Worm (Caenorhabditis elegans) whole organism, L2 larva: Measurements from ENCODE around the gene W08F4.1.

Experiments
- ceh-82 ChIP-seq: fragments of 150-350 bp; optimal IDR thresholded peaks from 2 replicates; lab custom pipeline; 2014; ENCODE audit warnings: missing biosample characterization, missing genetic modification characterization
- egl-27 ChIP-seq: sonication (generic microtip); optimal IDR thresholded peaks from 3 replicates; lab custom pipeline; 2017; ENCODE audit warnings: missing biosample characterization, missing genetic modification reagents, missing genetic modification characterization
- nhr-237 ChIP-seq: fragments of 150-350 bp; optimal IDR thresholded peaks from 2 replicates; lab custom pipeline; 2014; ENCODE audit warnings: missing biosample characterization, missing genetic modification characterization
- sma-9 ChIP-seq, 2 experiments: fragments of 150-350 bp in 1 of 2; sonication (generic microtip) in 1 of 2; optimal IDR thresholded peaks; 2 replicates each; lab custom pipeline; 2014 to 2016; ENCODE audit warnings: missing genetic modification characterization in 2 of 2, mild to moderate bottlenecking in 1 of 2, missing biosample characterization in 1 of 2, missing compliant biosample characterization in 1 of 2, missing genetic modification reagents in 1 of 2, moderate library complexity in 1 of 2
- zag-1 ChIP-seq: fragments of 150-350 bp; optimal IDR thresholded peaks from 2 replicates; lab custom pipeline; 2014; ENCODE audit warnings: missing biosample characterization, missing genetic modification characterization
- ztf-4 ChIP-seq: fragments of 150-350 bp; optimal IDR thresholded peaks from 2 replicates; lab custom pipeline; 2014; ENCODE audit warnings: missing biosample characterization, missing genetic modification characterization

DNA sequence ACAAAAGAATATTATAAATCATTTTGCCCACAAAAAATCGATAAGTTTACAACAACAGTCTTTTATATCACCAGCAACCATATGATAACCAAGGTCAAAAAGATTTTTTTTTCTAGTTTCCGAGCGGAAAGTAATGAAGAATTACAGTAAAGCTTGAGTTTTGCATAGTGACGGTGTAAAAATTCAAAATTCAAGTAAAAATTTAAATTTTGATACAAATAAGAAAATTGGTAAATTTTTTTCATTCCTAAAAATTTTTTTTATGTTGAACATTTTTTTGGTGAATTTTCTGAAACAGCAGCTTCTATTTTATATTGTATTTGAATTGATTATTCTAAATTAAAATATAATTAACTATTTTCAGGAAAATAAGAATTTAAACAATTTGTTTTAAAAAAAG lies 24.5 kb upstream of the W08F4.1 start, which contains the start of gene W08F4.5:
- TF ChIP-seq sma-9 (GFP tag; optimal IDR thresholded peaks at IDR 0.05; lab: Kevin White, UChicago) (no peak), sma-9 (tag; optimal IDR thresholded peaks at IDR 0.05; lab: Kevin White, UChicago) (no peak), nhr-237 (no peak), zag-1 (tag; lab: Kevin White, UChicago) (no peak), ztf-4 (tag; lab: Kevin White, UChicago) (no peak), ceh-82 (no peak), egl-27 (tag; lab: Kevin White, UChicago) (no peak)
